Fruit fly (Drosophila melanogaster) whole organism, embryonic: Measurements from ENCODE around the gene Pis.

Experiments
- Adf1 ChIP-seq: fragments of 200-800 bp; sonication (Bioruptor generic); IDR thresholded peaks from 2 replicates; pipeline ENCODE4 v1.3.6; 2022; ENCODE audit warnings: missing biosample characterization, missing genetic modification characterization
- C15 ChIP-seq: fragments of 200-800 bp; sonication (Bioruptor generic); IDR thresholded peaks from 3 replicates; pipeline ENCODE4 v1.3.6; 2022; ENCODE audit warnings: missing biosample characterization, missing genetic modification characterization
- CG10274 ChIP-seq: fragments of 200-800 bp; sonication (Bioruptor generic); optimal IDR thresholded peaks from 3 replicates; lab custom pipeline; 2017; ENCODE audit warnings: missing biosample characterization, mild to moderate bottlenecking, missing genetic modification characterization
- CG10431 ChIP-seq: fragments of 200-800 bp; sonication (Bioruptor generic); optimal IDR thresholded peaks from 3 replicates; lab custom pipeline; 2018; ENCODE audit warnings: missing biosample characterization, mild to moderate bottlenecking, missing genetic modification characterization
- CG10979 ChIP-seq: fragments of 200-800 bp; sonication (Bioruptor generic); optimal IDR thresholded peaks from 2 replicates; lab custom pipeline; 2018; ENCODE audit warnings: missing biosample characterization, mild to moderate bottlenecking, missing genetic modification characterization, moderate library complexity
- CG11085 ChIP-seq: fragments of 200-800 bp; sonication (Bioruptor generic); IDR thresholded peaks from 2 replicates; pipeline ENCODE4 v1.3.6; 2022; ENCODE audit warnings: missing biosample characterization, missing genetic modification characterization
- CG11093 ChIP-seq: fragments of 200-800 bp; sonication (Bioruptor generic); IDR thresholded peaks from 3 replicates; pipeline ENCODE4 v1.3.6; 2022; ENCODE audit warnings: missing biosample characterization, missing genetic modification characterization
- CG13424 ChIP-seq: fragments of 200-800 bp; sonication (Bioruptor generic); optimal IDR thresholded peaks from 2 replicates; lab custom pipeline; 2019; ENCODE audit warnings: missing biosample characterization, mild to moderate bottlenecking, missing genetic modification characterization, moderate library complexity
- CG15514 ChIP-seq: fragments of 200-800 bp; sonication (Bioruptor generic); optimal IDR thresholded peaks from 3 replicates; lab custom pipeline; 2017; ENCODE audit warnings: missing biosample characterization, missing genetic modification characterization, mild to moderate bottlenecking, moderate library complexity, missing genetic modification reagents
- CG16863 ChIP-seq: fragments of 200-800 bp; sonication (Bioruptor generic); optimal IDR thresholded peaks from 3 replicates; lab custom pipeline; 2016; ENCODE audit warnings: missing biosample characterization, missing genetic modification characterization
- CG17829 ChIP-seq: fragments of 200-800 bp; optimal IDR thresholded peaks from 2 replicates; lab custom pipeline; 2019; ENCODE audit warnings: missing biosample characterization, mild to moderate bottlenecking, missing genetic modification characterization, moderate library complexity
- CG2889 ChIP-seq: fragments of 200-800 bp; sonication (Bioruptor generic); IDR thresholded peaks from 3 replicates; pipeline ENCODE4 v1.3.6; 2022; ENCODE audit warnings: missing biosample characterization, missing genetic modification characterization
- CG3065 ChIP-seq: fragments of 200-800 bp; sonication (Bioruptor generic); optimal IDR thresholded peaks from 2 replicates; lab custom pipeline; 2016; ENCODE audit warnings: missing biosample characterization, missing genetic modification characterization
- CG32772 ChIP-seq: fragments of 200-800 bp; sonication (Bioruptor generic); IDR thresholded peaks from 2 replicates; pipeline ENCODE4 v1.3.6; 2022; ENCODE audit warnings: missing biosample characterization, missing genetic modification characterization
- CG4360 ChIP-seq: fragments of 200-800 bp; sonication (Bioruptor generic); IDR thresholded peaks from 2 replicates; pipeline ENCODE4 v1.3.6; 2022; ENCODE audit warnings: missing biosample characterization, missing genetic modification characterization
- CG4424 ChIP-seq: fragments of 200-800 bp; sonication (Bioruptor generic); optimal IDR thresholded peaks from 3 replicates; lab custom pipeline; 2016; ENCODE audit warnings: missing biosample characterization, missing genetic modification characterization
- CG4617 ChIP-seq: fragments of 200-800 bp; sonication (Bioruptor generic); optimal IDR thresholded peaks from 3 replicates; lab custom pipeline; 2016; ENCODE audit warnings: missing biosample characterization, missing genetic modification characterization, borderline replicate concordance
- CG4707 ChIP-seq: fragments of 200-800 bp; sonication (Bioruptor generic); optimal IDR thresholded peaks from 2 replicates; lab custom pipeline; 2018; ENCODE audit warnings: missing biosample characterization, mild to moderate bottlenecking, missing genetic modification characterization, moderate library complexity
- CG4820 ChIP-seq: fragments of 200-800 bp; sonication (Bioruptor generic); optimal IDR thresholded peaks from 3 replicates; lab custom pipeline; 2016; ENCODE audit warnings: missing biosample characterization, missing genetic modification characterization
- CG6272 ChIP-seq: fragments of 200-800 bp; sonication (Bioruptor generic); IDR thresholded peaks from 2 replicates; pipeline ENCODE4 v1.3.6; 2022; ENCODE audit warnings: missing biosample characterization, missing genetic modification characterization
- CG6765 ChIP-seq: fragments of 200-800 bp; sonication (Bioruptor generic); optimal IDR thresholded peaks from 3 replicates; lab custom pipeline; 2017; ENCODE audit warnings: missing biosample characterization, mild to moderate bottlenecking, missing genetic modification characterization
- CG6813 ChIP-seq: fragments of 200-800 bp; sonication (Bioruptor generic); optimal IDR thresholded peaks from 2 replicates; lab custom pipeline; 2017; ENCODE audit warnings: missing biosample characterization, missing genetic modification characterization, mild to moderate bottlenecking, moderate library complexity, missing genetic modification reagents
- CG7786 ChIP-seq: fragments of 200-800 bp; sonication (Bioruptor generic); optimal IDR thresholded peaks from 2 replicates; lab custom pipeline; 2016; ENCODE audit warnings: missing biosample characterization, missing genetic modification characterization
- CG7963 ChIP-seq: fragments of 200-800 bp; sonication (Bioruptor generic); IDR thresholded peaks from 3 replicates; pipeline ENCODE4 v1.3.6; 2022; ENCODE audit warnings: missing biosample characterization, missing genetic modification characterization; ENCODE audit not compliant: partially characterized antibody
- CG8924 ChIP-seq: fragments of 200-800 bp; optimal IDR thresholded peaks from 3 replicates; lab custom pipeline; 2019; ENCODE audit warnings: missing biosample characterization, mild to moderate bottlenecking, missing genetic modification characterization, moderate library complexity
- CG8944 ChIP-seq: fragments of 200-800 bp; sonication (Bioruptor generic); optimal IDR thresholded peaks from 3 replicates; lab custom pipeline; 2016; ENCODE audit warnings: missing biosample characterization, missing genetic modification characterization
- CG9609 ChIP-seq: fragments of 200-800 bp; sonication (Bioruptor generic); optimal IDR thresholded peaks from 3 replicates; lab custom pipeline; 2016; ENCODE audit warnings: missing biosample characterization, missing genetic modification characterization
- Dad ChIP-seq: fragments of 200-800 bp; sonication (Bioruptor generic); optimal IDR thresholded peaks from 3 replicates; lab custom pipeline; 2016; ENCODE audit warnings: missing biosample characterization, missing genetic modification characterization
- Doc2 ChIP-seq: fragments of 200-800 bp; sonication (Bioruptor generic); IDR thresholded peaks from 2 replicates; pipeline ENCODE4 v1.3.6; 2022; ENCODE audit warnings: missing biosample characterization, missing genetic modification characterization
- GATAe ChIP-seq: fragments of 200-800 bp; sonication (Bioruptor generic); conservative IDR thresholded peaks from 2 replicates; pipeline ENCODE4 v1.3.6; 2022; ENCODE audit warnings: missing biosample characterization, missing genetic modification characterization
- Gsc ChIP-seq: fragments of 200-800 bp; sonication (Bioruptor generic); IDR thresholded peaks from 2 replicates; pipeline ENCODE4 v1.3.6; 2022; ENCODE audit warnings: missing biosample characterization, missing genetic modification characterization
- HHEX ChIP-seq: fragments of 200-800 bp; sonication (Bioruptor generic); optimal IDR thresholded peaks from 3 replicates; lab custom pipeline; 2017; ENCODE audit warnings: missing biosample characterization, mild to moderate bottlenecking, missing genetic modification characterization, missing genetic modification reagents
- MESR4 ChIP-seq: fragments of 200-800 bp; sonication (Bioruptor generic); optimal IDR thresholded peaks from 2 replicates; lab custom pipeline; 2018; ENCODE audit warnings: missing biosample characterization, mild to moderate bottlenecking, missing genetic modification characterization, moderate library complexity
- Sry-β ChIP-seq: fragments of 200-800 bp; sonication (Bioruptor generic); optimal IDR thresholded peaks from 2 replicates; lab custom pipeline; 2018; ENCODE audit warnings: missing biosample characterization, mild to moderate bottlenecking, missing genetic modification characterization, moderate library complexity
- bigmax ChIP-seq: fragments of 200-800 bp; sonication (Bioruptor generic); optimal IDR thresholded peaks from 2 replicates; lab custom pipeline; 2018; ENCODE audit warnings: missing biosample characterization, mild to moderate bottlenecking, missing genetic modification characterization
- ci ChIP-seq: fragments of 200-800 bp; sonication (Bioruptor generic); IDR thresholded peaks from 3 replicates; pipeline ENCODE4 v1.3.6; 2022; ENCODE audit warnings: missing biosample characterization, missing genetic modification characterization
- danr ChIP-seq: fragments of 200-800 bp; sonication (Bioruptor generic); IDR thresholded peaks from 2 replicates; pipeline ENCODE4 v1.3.6; 2022; ENCODE audit warnings: missing biosample characterization, missing genetic modification characterization
- dimm ChIP-seq: fragments of 200-800 bp; sonication (Bioruptor generic); IDR thresholded peaks from 2 replicates; pipeline ENCODE4 v1.3.6; 2022; ENCODE audit warnings: missing biosample characterization, missing genetic modification characterization
- dmrt11E ChIP-seq: fragments of 200-800 bp; sonication (Bioruptor generic); optimal IDR thresholded peaks from 3 replicates; lab custom pipeline; 2018; ENCODE audit warnings: missing biosample characterization, mild to moderate bottlenecking, missing genetic modification characterization, moderate library complexity
- emc ChIP-seq: fragments of 200-800 bp; sonication (Bioruptor generic); optimal IDR thresholded peaks from 2 replicates; lab custom pipeline; 2016; ENCODE audit warnings: missing biosample characterization, missing genetic modification characterization
- gcm ChIP-seq: fragments of 200-800 bp; sonication (Bioruptor generic); optimal IDR thresholded peaks from 2 replicates; lab custom pipeline; 2019; ENCODE audit warnings: missing biosample characterization, mild to moderate bottlenecking, missing genetic modification characterization, moderate library complexity
- grn ChIP-seq: fragments of 200-800 bp; sonication (Bioruptor generic); optimal IDR thresholded peaks from 3 replicates; lab custom pipeline; 2017; ENCODE audit warnings: missing biosample characterization, missing genetic modification characterization
- insv ChIP-seq, 2 experiments: fragments of 200-800 bp; sonication (Bioruptor generic); optimal IDR thresholded peaks; 3 replicates each; lab custom pipeline; 2016 to 2018; ENCODE audit warnings: missing biosample characterization in 2 of 2, missing genetic modification characterization in 2 of 2
- ken ChIP-seq: fragments of 200-800 bp; sonication (Bioruptor generic); IDR thresholded peaks from 3 replicates; pipeline ENCODE4 v1.3.6; 2022; ENCODE audit warnings: missing biosample characterization, missing genetic modification characterization
- mirr ChIP-seq: fragments of 200-800 bp; sonication (Bioruptor generic); optimal IDR thresholded peaks from 3 replicates; lab custom pipeline; 2018; ENCODE audit warnings: missing biosample characterization, mild to moderate bottlenecking, missing genetic modification characterization
- nmo ChIP-seq: fragments of 200-800 bp; sonication (Bioruptor generic); optimal IDR thresholded peaks from 2 replicates; lab custom pipeline; 2018; ENCODE audit warnings: missing biosample characterization, mild to moderate bottlenecking, missing genetic modification characterization, moderate library complexity
- scrt ChIP-seq: fragments of 200-800 bp; sonication (Bioruptor generic); optimal IDR thresholded peaks from 2 replicates; lab custom pipeline; 2018; ENCODE audit warnings: missing biosample characterization, mild to moderate bottlenecking, missing genetic modification characterization, moderate library complexity
- sima ChIP-seq: fragments of 200-800 bp; sonication (Bioruptor generic); optimal IDR thresholded peaks from 2 replicates; lab custom pipeline; 2016; ENCODE audit warnings: missing biosample characterization, missing genetic modification characterization
- trh ChIP-seq: fragments of 200-800 bp; sonication (Bioruptor generic); optimal IDR thresholded peaks from 2 replicates; lab custom pipeline; 2016; ENCODE audit warnings: missing biosample characterization, missing genetic modification characterization
- tup ChIP-seq: fragments of 200-800 bp; sonication (Bioruptor generic); optimal IDR thresholded peaks from 2 replicates; lab custom pipeline; 2016; ENCODE audit warnings: missing biosample characterization, mild to moderate bottlenecking, missing genetic modification characterization, moderate library complexity
- wor ChIP-seq: fragments of 200-800 bp; sonication (Bioruptor generic); IDR thresholded peaks from 2 replicates; pipeline ENCODE4 v1.3.6; 2022; ENCODE audit warnings: missing biosample characterization, missing genetic modification characterization

Pis gene

DNA sequence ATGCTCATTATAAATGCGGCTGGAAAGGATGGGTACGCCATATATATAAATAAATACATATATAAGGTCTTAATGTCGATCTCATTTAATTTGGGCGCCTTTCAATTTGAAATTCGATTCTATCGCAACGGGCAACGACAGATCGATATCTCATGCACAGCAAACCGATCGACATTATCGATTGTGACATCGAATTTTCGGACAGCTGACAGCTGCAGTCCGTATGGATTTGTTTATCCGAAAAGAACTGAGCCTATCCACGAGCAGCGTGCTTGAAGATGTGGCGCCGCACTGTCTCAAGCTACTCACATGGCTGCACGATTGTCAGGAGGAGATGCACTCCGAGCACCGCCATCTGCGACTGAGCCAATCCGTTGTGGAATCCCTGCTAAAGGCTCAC is 28.4 kb upstream of the Pis start, which contains the start of gene CG8191 (continued):
- TF ChIP-seq gcm (GFP tag; lab: Kevin White, UChicago): no peak
- no peak for TF ChIP-seq CG7786 (GFP tag; lab: Kevin White, UChicago)
- peak; percentile 17 for TF ChIP-seq Sry-β (GFP tag; lab: Kevin White, UChicago)
- TF ChIP-seq mirr: no peak
- TF ChIP-seq CG9609: no peak
- no peak for TF ChIP-seq dimm (GFP tag; lab: Robert Waterston, UW)
- no peak for TF ChIP-seq CG10979 (tag; lab: Kevin White, UChicago)
- TF ChIP-seq CG7963 (GFP tag; lab: Robert Waterston, UW): peak; percentile 61; the same call in 1 of the 3 replicates
- TF ChIP-seq nmo (GFP tag; lab: Kevin White, UChicago): no peak
- TF ChIP-seq CG17829 (tag; lab: Kevin White, UChicago): peak; percentile 6
- TF ChIP-seq scrt (GFP tag; lab: Kevin White, UChicago): no peak
- no peak for TF ChIP-seq grn (GFP tag; lab: Kevin White, UChicago)

DNA sequence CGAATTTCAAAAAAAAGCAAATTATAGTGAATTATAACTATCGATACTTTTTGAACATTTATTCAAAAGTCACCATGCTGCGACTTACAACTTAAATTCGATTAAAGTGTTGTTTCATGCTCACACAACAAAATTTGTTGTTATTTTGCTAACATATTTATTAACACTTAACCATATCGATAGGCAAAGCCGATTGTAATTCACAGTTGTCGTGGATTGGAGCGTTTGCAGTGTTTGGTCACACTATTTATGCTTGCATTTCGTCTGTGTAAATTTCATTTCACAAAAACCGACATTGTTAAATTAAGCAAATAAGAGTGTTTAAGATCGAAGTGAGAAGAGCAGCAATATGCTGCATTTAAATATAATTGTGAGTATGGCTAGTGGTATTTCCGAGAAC is 8.8 kb upstream of the Pis start, which contains the start of gene HUWE1:
Gene HUWE1, plus strand, starts transcription at position 220 of the 400 bp plus-strand sequence.
- no peak for TF ChIP-seq Doc2 (GFP tag; lab: Robert Waterston, UW)
- TF ChIP-seq CG11093 (GFP tag; lab: Robert Waterston, UW): no peak
- no peak for TF ChIP-seq CG8944 (GFP tag; lab: Kevin White, UChicago)
- TF ChIP-seq wor (GFP tag; lab: Robert Waterston, UW): no peak
- TF ChIP-seq Dad: no peak
- no peak for TF ChIP-seq CG6272 (GFP tag; lab: Robert Waterston, UW)
- TF ChIP-seq CG2889: no peak
- TF ChIP-seq CG4617: peak; percentile 62
- TF ChIP-seq tup (GFP tag; lab: Kevin White, UChicago): no peak
- no peak for TF ChIP-seq CG4820 (GFP tag; lab: Kevin White, UChicago)
- TF ChIP-seq CG4360: peak; percentile 45; the same call in 1 of the 2 replicates
- no peak for TF ChIP-seq Gsc
- no peak for TF ChIP-seq CG6765 (GFP tag; lab: Kevin White, UChicago)
- TF ChIP-seq MESR4 (GFP tag; lab: Kevin White, UChicago): peak; percentile 82
- no peak for TF ChIP-seq sima
- TF ChIP-seq C15: no peak
- TF ChIP-seq CG4707 (GFP tag; lab: Kevin White, UChicago): no peak
- TF ChIP-seq CG32772 (GFP tag; lab: Robert Waterston, UW): no peak
- no peak for TF ChIP-seq dmrt11E (tag; lab: Kevin White, UChicago)
- TF ChIP-seq CG16863 (GFP tag; lab: Kevin White, UChicago): no peak
- TF ChIP-seq CG11085 (GFP tag; lab: Robert Waterston, UW): no peak
- no peak for TF ChIP-seq bigmax
- TF ChIP-seq CG15514 (GFP tag; lab: Kevin White, UChicago): peak; percentile 70
- no peak for TF ChIP-seq CG13424
- TF ChIP-seq emc (GFP tag; lab: Kevin White, UChicago): no peak
- no peak for TF ChIP-seq GATAe (GFP tag; lab: Robert Waterston, UW)
- TF ChIP-seq CG10431 (GFP tag; lab: Kevin White, UChicago): no peak
- peak; percentile 61 for TF ChIP-seq CG8924 (tag; lab: Kevin White, UChicago)
- TF ChIP-seq danr (GFP tag; lab: Robert Waterston, UW): no peak
- no peak for TF ChIP-seq trh
- no peak for TF ChIP-seq ci (GFP tag; lab: Robert Waterston, UW)
- TF ChIP-seq insv (GFP tag; optimal IDR thresholded peaks at IDR 0.05; lab: Kevin White, UChicago): no peak
- no peak for TF ChIP-seq CG3065 (GFP tag; lab: Kevin White, UChicago)
- TF ChIP-seq Adf1 (GFP tag; lab: Robert Waterston, UW): no peak
- TF ChIP-seq HHEX (GFP tag; lab: Kevin White, UChicago): no peak
- TF ChIP-seq CG10274: no peak
- no peak for TF ChIP-seq CG6813 (GFP tag; lab: Kevin White, UChicago)
- no peak for TF ChIP-seq ken
- no peak for TF ChIP-seq CG4424
- TF ChIP-seq CG7786 (GFP tag; lab: Kevin White, UChicago): peak; percentile 14
